Fruit fly (Drosophila melanogaster) whole organism, embryonic: ENCODE results near the gene CG7409.

Experiments used
- CG11456 ChIP-seq: fragments of 200-800 bp; sonication (Bioruptor generic); IDR thresholded peaks from 3 replicates; pipeline ENCODE4 v1.3.6; 2022; ENCODE audit warnings: missing biosample characterization, missing genetic modification characterization
- CG33557 ChIP-seq: fragments of 200-800 bp; sonication (Bioruptor generic); optimal IDR thresholded peaks from 2 replicates; lab custom pipeline; 2019; ENCODE audit warnings: missing biosample characterization, mild to moderate bottlenecking, missing genetic modification characterization, moderate library complexity
- CG4404 ChIP-seq: fragments of 200-800 bp; sonication (Bioruptor generic); IDR thresholded peaks from 2 replicates; pipeline ENCODE4 v1.3.6; 2022; ENCODE audit warnings: missing biosample characterization, missing genetic modification characterization
- CG4617 ChIP-seq: fragments of 200-800 bp; sonication (Bioruptor generic); optimal IDR thresholded peaks from 3 replicates; lab custom pipeline; 2016; ENCODE audit warnings: missing biosample characterization, missing genetic modification characterization, borderline replicate concordance
- CG6765 ChIP-seq: fragments of 200-800 bp; sonication (Bioruptor generic); optimal IDR thresholded peaks from 3 replicates; lab custom pipeline; 2017; ENCODE audit warnings: missing biosample characterization, mild to moderate bottlenecking, missing genetic modification characterization
- CG9876 ChIP-seq: fragments of 200-800 bp; sonication (Bioruptor generic); optimal IDR thresholded peaks from 2 replicates; lab custom pipeline; 2016; ENCODE audit warnings: missing biosample characterization, missing genetic modification characterization
- Fer1 ChIP-seq: fragments of 200-800 bp; sonication (Bioruptor generic); optimal IDR thresholded peaks from 2 replicates; lab custom pipeline; 2017; ENCODE audit warnings: missing biosample characterization, mild to moderate bottlenecking, missing genetic modification characterization
- caup ChIP-seq: fragments of 200-800 bp; sonication (Bioruptor generic); optimal IDR thresholded peaks from 3 replicates; lab custom pipeline; 2017; ENCODE audit warnings: missing biosample characterization, mild to moderate bottlenecking, missing genetic modification characterization, moderate library complexity; ENCODE audit not compliant: severe bottlenecking
- h ChIP-seq: fragments of >200 bp; optimal IDR thresholded peaks from 2 replicates; lab custom pipeline; 2017
- insv ChIP-seq, 2 experiments: fragments of 200-800 bp; sonication (Bioruptor generic); optimal IDR thresholded peaks; 3 replicates each; lab custom pipeline; 2016 to 2018; ENCODE audit warnings: missing biosample characterization in 2 of 2, missing genetic modification characterization in 2 of 2

- TF ChIP-seq CG4404 (GFP tag; lab: Robert Waterston, UW), result no peak
- no peak for TF ChIP-seq CG33557 (GFP tag; lab: Kevin White, UChicago)
- TF ChIP-seq CG11456, result no peak
- TF ChIP-seq CG6765, result no peak
- no peak for TF ChIP-seq Fer1 (GFP tag; lab: Kevin White, UChicago)
- no peak for TF ChIP-seq CG9876
- no peak for TF ChIP-seq insv (GFP tag; optimal IDR thresholded peaks at IDR 0.05; lab: Kevin White, UChicago)
- no peak for TF ChIP-seq h (lab: Kevin White, UChicago)
- TF ChIP-seq CG4617, result no peak
- TF ChIP-seq caup (GFP tag; lab: Kevin White, UChicago), result no peak
These were observed 11.3 kb upstream of the CG7409 start, which contains the start of gene Snmp2 for dm6 chr3L:7742941-7743340.
